Worm (Caenorhabditis elegans) whole organism, late embryonic: Measurements from ENCODE around the gene acn-1.

Experiments
- C08G9.2 ChIP-seq: sonication (generic microtip); optimal IDR thresholded peaks from 2 replicates; lab custom pipeline; 2016; ENCODE audit warnings: mild to moderate bottlenecking, missing genetic modification characterization, moderate library complexity, missing compliant biosample characterization
- K09A11.1 ChIP-seq: sonication (generic microtip); optimal IDR thresholded peaks from 2 replicates; lab custom pipeline; 2017; ENCODE audit warnings: antibody characterized with exemption, mild to moderate bottlenecking, missing genetic modification characterization, missing compliant biosample characterization; ENCODE audit not compliant: insufficient read depth
- T23F11.4 ChIP-seq: fragments of 200-800 bp; sonication (Bioruptor generic); optimal IDR thresholded peaks from 2 replicates; lab custom pipeline; 2018; ENCODE audit warnings: mild to moderate bottlenecking, missing genetic modification characterization, missing compliant biosample characterization
- Y22D7AL.16 ChIP-seq: sonication (generic microtip); optimal IDR thresholded peaks from 2 replicates; lab custom pipeline; 2016; ENCODE audit warnings: missing genetic modification characterization, missing compliant biosample characterization
- ahr-1 ChIP-seq: sonication (generic microtip); optimal IDR thresholded peaks from 2 replicates; lab custom pipeline; 2016; ENCODE audit warnings: missing genetic modification characterization, missing compliant biosample characterization
- ceh-18 ChIP-seq: sonication (generic microtip); optimal IDR thresholded peaks from 2 replicates; lab custom pipeline; 2016; ENCODE audit warnings: missing genetic modification characterization, missing compliant biosample characterization
- ceh-19 ChIP-seq: fragments of 200-800 bp; sonication (Bioruptor generic); optimal IDR thresholded peaks from 2 replicates; lab custom pipeline; 2018; ENCODE audit warnings: mild to moderate bottlenecking, missing genetic modification characterization, missing compliant biosample characterization
- ceh-2 ChIP-seq: sonication (generic microtip); optimal IDR thresholded peaks from 2 replicates; lab custom pipeline; 2016; ENCODE audit warnings: missing genotype, missing genetic modification characterization, missing compliant biosample characterization
- ceh-22 ChIP-seq: sonication (generic microtip); optimal IDR thresholded peaks from 2 replicates; lab custom pipeline; 2017; ENCODE audit warnings: missing biosample characterization, missing genetic modification characterization
- ceh-24 ChIP-seq: sonication (generic microtip); optimal IDR thresholded peaks from 2 replicates; lab custom pipeline; 2016; ENCODE audit warnings: mild to moderate bottlenecking, missing genetic modification characterization, missing compliant biosample characterization
- ceh-30 ChIP-seq: fragments of 150-350 bp; optimal IDR thresholded peaks from 2 replicates; lab custom pipeline; 2014; ENCODE audit warnings: missing biosample characterization, missing genetic modification characterization
- ceh-48 ChIP-seq: sonication (generic microtip); optimal IDR thresholded peaks from 2 replicates; lab custom pipeline; 2016; ENCODE audit warnings: missing genetic modification characterization, inconsistent platforms, missing compliant biosample characterization
- ceh-6 ChIP-seq: fragments of 200-800 bp; sonication (Bioruptor generic); optimal IDR thresholded peaks from 2 replicates; lab custom pipeline; 2018; ENCODE audit warnings: mild to moderate bottlenecking, missing genetic modification characterization, missing compliant biosample characterization
- che-1 ChIP-seq: sonication (generic microtip); optimal IDR thresholded peaks from 2 replicates; lab custom pipeline; 2016; ENCODE audit warnings: mild to moderate bottlenecking, missing genetic modification characterization, missing compliant biosample characterization
- dmd-4 ChIP-seq: sonication (generic microtip); optimal IDR thresholded peaks from 2 replicates; lab custom pipeline; 2016; ENCODE audit warnings: borderline replicate concordance, missing genetic modification characterization, missing compliant biosample characterization
- dve-1 ChIP-seq: sonication (generic microtip); optimal IDR thresholded peaks from 2 replicates; lab custom pipeline; 2017; ENCODE audit warnings: antibody characterized with exemption, mild to moderate bottlenecking, missing genetic modification characterization, missing compliant biosample characterization
- elt-2 ChIP-seq: sonication (generic microtip); optimal IDR thresholded peaks from 2 replicates; lab custom pipeline; 2016; ENCODE audit warnings: missing genetic modification reagents, missing genetic modification characterization, missing compliant biosample characterization
- elt-4 ChIP-seq: sonication (generic microtip); optimal IDR thresholded peaks from 2 replicates; lab custom pipeline; 2016; ENCODE audit warnings: missing genetic modification characterization, missing compliant biosample characterization
- eyg-1 ChIP-seq: sonication (generic microtip); optimal IDR thresholded peaks from 2 replicates; lab custom pipeline; 2016; ENCODE audit warnings: missing genotype, missing genetic modification characterization, missing compliant biosample characterization
- fkh-6 ChIP-seq: sonication (generic microtip); optimal IDR thresholded peaks from 2 replicates; lab custom pipeline; 2016; ENCODE audit warnings: missing genetic modification characterization, missing compliant biosample characterization
- gmeb-2 ChIP-seq: sonication (generic microtip); optimal IDR thresholded peaks from 2 replicates; lab custom pipeline; 2016; ENCODE audit warnings: missing genetic modification characterization, inconsistent platforms, missing compliant biosample characterization
- hlh-13 ChIP-seq: fragments of 200-800 bp; sonication (Bioruptor generic); optimal IDR thresholded peaks from 2 replicates; lab custom pipeline; 2018; ENCODE audit warnings: mild to moderate bottlenecking, missing genetic modification characterization, missing compliant biosample characterization
- hlh-15 ChIP-seq: sonication (generic microtip); optimal IDR thresholded peaks from 2 replicates; lab custom pipeline; 2016; ENCODE audit warnings: missing genetic modification characterization, missing compliant biosample characterization
- hlh-6 ChIP-seq: sonication (generic microtip); optimal IDR thresholded peaks from 2 replicates; lab custom pipeline; 2016; ENCODE audit warnings: missing genotype, missing genetic modification characterization, missing compliant biosample characterization
- hlh-8 ChIP-seq: sonication (generic microtip); optimal IDR thresholded peaks from 2 replicates; lab custom pipeline; 2016; ENCODE audit warnings: missing genotype, missing genetic modification characterization, missing compliant biosample characterization
- lim-6 ChIP-seq: sonication (generic microtip); optimal IDR thresholded peaks from 2 replicates; lab custom pipeline; 2016; ENCODE audit warnings: missing genetic modification characterization, missing compliant biosample characterization
- lin-11 ChIP-seq: fragments of 200-800 bp; sonication (Bioruptor generic); optimal IDR thresholded peaks from 2 replicates; lab custom pipeline; 2018; ENCODE audit warnings: mild to moderate bottlenecking, missing genetic modification characterization, missing compliant biosample characterization
- madf-2 ChIP-seq: sonication (generic microtip); optimal IDR thresholded peaks from 2 replicates; lab custom pipeline; 2017; ENCODE audit warnings: missing genetic modification characterization, missing compliant biosample characterization
- nfya-1 ChIP-seq: sonication (generic microtip); optimal IDR thresholded peaks from 2 replicates; lab custom pipeline; 2017; ENCODE audit warnings: missing genetic modification characterization, mild to moderate bottlenecking, missing compliant biosample characterization, antibody characterized with exemption, moderate library complexity
- npax-4 ChIP-seq: sonication (generic microtip); optimal IDR thresholded peaks from 2 replicates; lab custom pipeline; 2016; ENCODE audit warnings: missing genetic modification characterization, missing compliant biosample characterization
- pag-3 ChIP-seq: sonication (generic microtip); optimal IDR thresholded peaks from 2 replicates; lab custom pipeline; 2016; ENCODE audit warnings: missing compliant biosample characterization, missing genetic modification characterization, borderline replicate concordance
- pat-9 ChIP-seq: fragments of 200-800 bp; sonication (Bioruptor generic); optimal IDR thresholded peaks from 2 replicates; lab custom pipeline; 2018; ENCODE audit warnings: mild to moderate bottlenecking, missing genetic modification characterization, moderate library complexity, missing compliant biosample characterization
- pha-2 ChIP-seq: sonication (generic microtip); optimal IDR thresholded peaks from 2 replicates; lab custom pipeline; 2017; ENCODE audit warnings: mild to moderate bottlenecking, missing genetic modification characterization, missing compliant biosample characterization
- pha-4 ChIP-seq: fragments of 150-350 bp; optimal IDR thresholded peaks from 2 replicates; lab custom pipeline; 2018; ENCODE audit warnings: missing biosample characterization, missing genetic modification reagents, missing genetic modification characterization
- pqm-1 ChIP-seq: sonication (generic microtip); optimal IDR thresholded peaks from 2 replicates; lab custom pipeline; 2016; ENCODE audit warnings: missing genetic modification characterization, missing compliant biosample characterization
- ref-2 ChIP-seq: sonication (generic microtip); optimal IDR thresholded peaks from 2 replicates; lab custom pipeline; 2016; ENCODE audit warnings: missing genetic modification characterization, missing compliant biosample characterization
- sdc-2 ChIP-seq: sonication (generic microtip); optimal IDR thresholded peaks from 2 replicates; lab custom pipeline; 2016; ENCODE audit warnings: missing genotype, missing genetic modification characterization, missing compliant biosample characterization
- sox-2 ChIP-seq: fragments of 200-800 bp; sonication (Bioruptor generic); IDR thresholded peaks from 2 replicates; pipeline ENCODE4 v1.3.6; 2022; ENCODE audit warnings: missing genetic modification reagents, missing genetic modification characterization, missing compliant biosample characterization
- sox-4 ChIP-seq: sonication (generic microtip); optimal IDR thresholded peaks from 2 replicates; lab custom pipeline; 2017; ENCODE audit warnings: mild to moderate bottlenecking, missing genetic modification characterization, inconsistent platforms, missing compliant biosample characterization
- tbx-2 ChIP-seq: sonication (generic microtip); optimal IDR thresholded peaks from 2 replicates; lab custom pipeline; 2016; ENCODE audit warnings: missing genetic modification characterization, missing compliant biosample characterization
- tbx-7 ChIP-seq: sonication (generic microtip); optimal IDR thresholded peaks from 2 replicates; lab custom pipeline; 2016; ENCODE audit warnings: missing genotype, missing genetic modification characterization, missing compliant biosample characterization
- unc-3 ChIP-seq, 2 experiments: fragments of 200-800 bp in 1 of 2; sonication (Bioruptor generic) in 1 of 2; sonication (generic microtip) in 1 of 2; conservative IDR thresholded peaks in 1 of 2; optimal IDR thresholded peaks in 1 of 2; 2 replicates each; pipeline versions ENCODE4 v1.3.6 to Lab custom; 2016 to 2022; ENCODE audit warnings: missing compliant biosample characterization in 2 of 2, missing genetic modification characterization in 2 of 2, missing genetic modification reagents in 1 of 2
- ztf-16 ChIP-seq: sonication (generic microtip); optimal IDR thresholded peaks from 2 replicates; lab custom pipeline; 2017; ENCODE audit warnings: missing genetic modification characterization, missing compliant biosample characterization

The acn-1 gene

DNA sequence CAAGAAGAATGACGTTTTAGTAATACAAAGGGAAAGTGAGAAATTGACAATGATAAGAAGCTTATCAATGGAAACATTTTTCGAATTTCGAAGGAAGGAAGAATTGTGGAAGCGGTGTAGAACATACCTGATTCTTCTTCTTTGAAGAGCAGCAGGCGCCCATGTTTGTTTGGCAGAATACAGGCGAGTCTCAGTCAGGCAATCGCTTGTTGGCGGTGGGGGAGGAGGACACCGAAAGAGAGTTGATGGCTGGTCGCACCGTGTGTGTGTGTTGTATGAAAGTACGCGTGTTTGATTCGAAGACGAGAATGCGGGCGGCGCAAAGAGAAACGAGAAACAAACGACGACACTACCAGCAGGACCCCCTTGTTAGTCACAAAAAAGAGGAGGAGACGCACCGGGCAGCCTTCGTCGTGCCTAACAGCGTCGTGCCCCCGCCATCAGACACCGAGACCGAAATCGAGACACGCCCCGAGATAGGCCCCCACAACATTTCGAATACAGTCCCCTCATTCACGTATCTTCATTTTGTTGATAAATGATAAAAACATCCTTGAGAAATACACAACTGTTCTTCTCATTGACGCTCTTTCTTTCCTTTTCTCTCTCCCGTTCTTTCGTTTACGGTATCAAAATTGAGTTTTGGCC is 19.0 kb downstream of the acn-1 start, which contains the start of gene cal-5:
Gene cal-5, minus strand, starts transcription at position 266 of the 648 bp plus-strand sequence.
- TF ChIP-seq Y22D7AL.16 (tag; lab: Kevin White, UChicago) (no peak), pha-2 (tag; lab: Kevin White, UChicago) (no peak), pqm-1 (tag; lab: Kevin White, UChicago) (peak; percentile 43), ceh-22 (tag; lab: Kevin White, UChicago) (no peak), hlh-6 (tag; lab: Kevin White, UChicago) (peak; percentile 71), lin-11 (tag; lab: Kevin White, UChicago) (no peak), K09A11.1 (tag; lab: Kevin White, UChicago) (no peak), elt-2 (tag; lab: Kevin White, UChicago) (peak; percentile 13), pag-3 (tag; lab: Kevin White, UChicago) (no peak), sox-4 (tag; lab: Kevin White, UChicago) (no peak), ceh-18 (tag; lab: Kevin White, UChicago) (peak; percentile 8), elt-4 (tag; lab: Kevin White, UChicago) (no peak), ref-2 (peak; percentile 43), hlh-13 (no peak), ztf-16 (tag; lab: Kevin White, UChicago) (no peak), dmd-4 (tag; lab: Kevin White, UChicago) (peak; percentile 6), npax-4 (no peak), pat-9 (tag; lab: Kevin White, UChicago) (no peak), pha-4 (no peak), madf-2 (tag; lab: Kevin White, UChicago) (no peak), tbx-2 (tag; lab: Kevin White, UChicago) (peak; percentile 27), T23F11.4 (GFP tag; lab: Kevin White, UChicago) (no peak), tbx-7 (tag; lab: Kevin White, UChicago) (no peak), ceh-30 (tag; lab: Kevin White, UChicago) (no peak), dve-1 (tag; lab: Kevin White, UChicago) (no peak), ceh-2 (tag; lab: Kevin White, UChicago) (no peak), fkh-6 (tag; lab: Kevin White, UChicago) (no peak), ceh-19 (GFP tag; lab: Kevin White, UChicago) (no peak), unc-3 (GFP tag; conservative IDR thresholded peaks at IDR 0.05; lab: Robert Waterston, UW) (no peak), unc-3 (tag; optimal IDR thresholded peaks at IDR 0.05; lab: Kevin White, UChicago) (no peak), ceh-48 (tag; lab: Kevin White, UChicago) (no peak), hlh-15 (tag; lab: Kevin White, UChicago) (no peak), gmeb-2 (no peak), lim-6 (tag; lab: Kevin White, UChicago) (no peak), ceh-24 (tag; lab: Kevin White, UChicago) (no peak), hlh-8 (no peak), ceh-6 (GFP tag; lab: Kevin White, UChicago) (no peak), eyg-1 (tag; lab: Kevin White, UChicago) (no peak), ahr-1 (tag; lab: Kevin White, UChicago) (no peak), che-1 (tag; lab: Kevin White, UChicago) (no peak), C08G9.2 (tag; lab: Kevin White, UChicago) (no peak), nfya-1 (no peak), sox-2 (no peak), sdc-2 (peak; percentile 42)
